Worm (Caenorhabditis elegans) whole organism, early embryonic: ENCODE data around the gene symk-1.

ENCODE experiments used
- aly-1 ChIP-seq: sonication (generic microtip); optimal IDR thresholded peaks from 2 replicates; lab custom pipeline; 2016; ENCODE audit warnings: missing genetic modification characterization, missing compliant biosample characterization
- ceh-13 ChIP-seq: fragments of 200-800 bp; sonication (Bioruptor generic); optimal IDR thresholded peaks from 2 replicates; lab custom pipeline; 2018; ENCODE audit warnings: mild to moderate bottlenecking, missing genetic modification characterization, missing compliant biosample characterization
- flt-1 ChIP-seq: fragments of 200-800 bp; sonication (Bioruptor generic); IDR thresholded peaks from 2 replicates; pipeline ENCODE4 v1.3.6; 2022; ENCODE audit warnings: missing genetic modification characterization, missing compliant biosample characterization
- hnd-1 ChIP-seq: sonication (generic microtip); optimal IDR thresholded peaks from 2 replicates; lab custom pipeline; 2016; ENCODE audit warnings: missing genetic modification characterization, missing compliant biosample characterization
- scrt-1 ChIP-seq: fragments of 200-800 bp; sonication (Bioruptor generic); IDR thresholded peaks from 2 replicates; pipeline ENCODE4 v1.3.6; 2022; ENCODE audit warnings: missing genetic modification characterization, missing compliant biosample characterization
- sea-1 ChIP-seq: fragments of 200-800 bp; sonication (Bioruptor generic); conservative IDR thresholded peaks from 2 replicates; pipeline ENCODE4 v1.3.6; 2022; ENCODE audit warnings: missing genetic modification characterization, missing compliant biosample characterization
- tbx-37 ChIP-seq: fragments of 200-800 bp; sonication (Bioruptor generic); conservative IDR thresholded peaks from 2 replicates; pipeline ENCODE4 v1.3.6; 2022; ENCODE audit warnings: missing genetic modification reagents, missing genetic modification characterization, missing compliant biosample characterization

DNA sequence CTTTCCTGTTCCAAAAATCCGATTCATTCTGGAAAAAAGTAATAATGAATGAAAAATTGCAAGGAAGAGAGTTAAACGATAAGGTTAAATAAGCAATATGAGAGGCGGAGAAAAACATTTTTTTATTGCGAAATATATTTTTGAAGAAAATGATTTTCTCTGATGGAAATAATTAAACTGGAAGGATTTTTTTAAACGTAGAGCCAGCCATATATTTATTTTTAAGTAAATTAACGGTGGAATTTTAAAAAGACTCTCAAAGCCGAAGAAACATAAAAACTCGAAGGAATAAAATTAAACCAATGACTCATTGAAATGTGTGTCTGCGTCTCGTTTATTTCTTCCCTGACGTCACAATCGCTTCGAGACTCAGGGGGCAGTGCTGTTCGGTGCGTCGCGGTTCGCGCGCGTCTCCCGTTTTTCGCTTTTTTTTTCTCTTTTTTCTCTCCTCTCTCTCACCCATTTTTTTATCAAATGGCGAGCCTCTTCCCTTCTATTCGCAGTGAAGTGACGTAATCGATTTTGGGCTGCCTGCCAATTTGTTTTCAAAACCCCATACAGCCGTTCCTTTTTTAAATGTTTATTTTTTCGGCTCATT, 36.1 kb downstream of the symk-1 start, which contains the start of gene vps-60:
- TF ChIP-seq hnd-1 (tag; lab: Kevin White, UChicago) (no peak), tbx-37 (GFP tag; lab: Robert Waterston, UW) (no peak), scrt-1 (no peak), aly-1 (no peak), ceh-13 (GFP tag; lab: Kevin White, UChicago) (no peak), flt-1 (GFP tag; lab: Robert Waterston, UW) (peak; percentile 44; the same call in 1 of the 2 replicates), sea-1 (peak; percentile 28; the same call in 1 of the 2 replicates)
